Fruit fly (Drosophila melanogaster) whole organism, embryonic: ENCODE data around the gene Nse1.
A peak's percentile ranks its signal among the peaks of the same experiment; 100 is the strongest.

ENCODE experiments used
- Bteb2 ChIP-seq: fragments of 200-800 bp; sonication (Bioruptor generic); optimal IDR thresholded peaks from 2 replicates; lab custom pipeline; 2016; ENCODE audit warnings: missing biosample characterization, missing genetic modification characterization
- CG10147 ChIP-seq: fragments of 200-800 bp; sonication (Bioruptor generic); optimal IDR thresholded peaks from 2 replicates; lab custom pipeline; 2019; ENCODE audit warnings: missing biosample characterization, mild to moderate bottlenecking, missing genetic modification characterization, moderate library complexity
- CG10321 ChIP-seq: fragments of 200-800 bp; sonication (Bioruptor generic); IDR thresholded peaks from 2 replicates; pipeline ENCODE4 v1.3.6; 2022; ENCODE audit warnings: missing biosample characterization, missing genetic modification characterization
- CG10543 ChIP-seq: fragments of 200-800 bp; sonication (Bioruptor generic); optimal IDR thresholded peaks from 3 replicates; lab custom pipeline; 2017; ENCODE audit warnings: missing biosample characterization, mild to moderate bottlenecking, missing genetic modification characterization, moderate library complexity
- CG10959 ChIP-seq: fragments of 200-800 bp; sonication (Bioruptor generic); IDR thresholded peaks from 2 replicates; pipeline ENCODE4 v1.3.6; 2022; ENCODE audit warnings: missing biosample characterization, missing genetic modification characterization
- CG11398 ChIP-seq: fragments of 200-800 bp; sonication (Bioruptor generic); optimal IDR thresholded peaks from 2 replicates; lab custom pipeline; 2016; ENCODE audit warnings: missing biosample characterization, missing genetic modification characterization
- CG13287 ChIP-seq: fragments of 200-800 bp; sonication (Bioruptor generic); IDR thresholded peaks from 2 replicates; pipeline ENCODE4 v1.3.6; 2022; ENCODE audit warnings: missing biosample characterization, missing genetic modification characterization; ENCODE audit not compliant: partially characterized antibody
- CG14710 ChIP-seq: fragments of 200-800 bp; sonication (Bioruptor generic); optimal IDR thresholded peaks from 3 replicates; lab custom pipeline; 2019; ENCODE audit warnings: missing biosample characterization, mild to moderate bottlenecking, missing genetic modification characterization, moderate library complexity
- CG14860 ChIP-seq: fragments of 200-800 bp; sonication (Bioruptor generic); IDR thresholded peaks from 3 replicates; pipeline ENCODE4 v1.3.6; 2022; ENCODE audit warnings: missing biosample characterization, missing genetic modification characterization; ENCODE audit not compliant: partially characterized antibody
- CG1529 ChIP-seq: fragments of 200-800 bp; sonication (Bioruptor generic); optimal IDR thresholded peaks from 3 replicates; lab custom pipeline; 2018; ENCODE audit warnings: missing biosample characterization, missing genetic modification characterization
- CG17829 ChIP-seq: fragments of 200-800 bp; optimal IDR thresholded peaks from 2 replicates; lab custom pipeline; 2019; ENCODE audit warnings: missing biosample characterization, mild to moderate bottlenecking, missing genetic modification characterization, moderate library complexity
- CG17912 ChIP-seq: fragments of 200-800 bp; sonication (Bioruptor generic); optimal IDR thresholded peaks from 2 replicates; lab custom pipeline; 2018; ENCODE audit warnings: missing biosample characterization, mild to moderate bottlenecking, missing genetic modification characterization
- CG2712 ChIP-seq: fragments of 200-800 bp; optimal IDR thresholded peaks from 3 replicates; lab custom pipeline; 2019; ENCODE audit warnings: missing biosample characterization, mild to moderate bottlenecking, missing genetic modification characterization, moderate library complexity
- CG3065 ChIP-seq: fragments of 200-800 bp; sonication (Bioruptor generic); optimal IDR thresholded peaks from 2 replicates; lab custom pipeline; 2016; ENCODE audit warnings: missing biosample characterization, missing genetic modification characterization
- CG31224 ChIP-seq: fragments of 200-800 bp; sonication (Bioruptor generic); IDR thresholded peaks from 2 replicates; pipeline ENCODE4 v1.3.6; 2022; ENCODE audit warnings: missing biosample characterization, missing genetic modification characterization
- CG32532 ChIP-seq: fragments of 200-800 bp; sonication (Bioruptor generic); IDR thresholded peaks from 2 replicates; pipeline ENCODE4 v1.3.6; 2022; ENCODE audit warnings: missing biosample characterization, missing genetic modification characterization
- CG32772 ChIP-seq: fragments of 200-800 bp; sonication (Bioruptor generic); IDR thresholded peaks from 2 replicates; pipeline ENCODE4 v1.3.6; 2022; ENCODE audit warnings: missing biosample characterization, missing genetic modification characterization
- CG3407 ChIP-seq: fragments of 200-800 bp; sonication (Bioruptor generic); optimal IDR thresholded peaks from 2 replicates; lab custom pipeline; 2018; ENCODE audit warnings: missing biosample characterization, mild to moderate bottlenecking, missing genetic modification characterization
- CG34376 ChIP-seq: fragments of 200-800 bp; sonication (Bioruptor generic); optimal IDR thresholded peaks from 2 replicates; lab custom pipeline; 2018; ENCODE audit warnings: missing biosample characterization, mild to moderate bottlenecking, missing genetic modification characterization
- CG42726 ChIP-seq: fragments of 200-800 bp; sonication (Bioruptor generic); IDR thresholded peaks from 2 replicates; pipeline ENCODE4 v1.3.6; 2022; ENCODE audit warnings: missing biosample characterization, missing genetic modification characterization; ENCODE audit not compliant: partially characterized antibody
- CG4360 ChIP-seq: fragments of 200-800 bp; sonication (Bioruptor generic); IDR thresholded peaks from 2 replicates; pipeline ENCODE4 v1.3.6; 2022; ENCODE audit warnings: missing biosample characterization, missing genetic modification characterization
- CG4424 ChIP-seq: fragments of 200-800 bp; sonication (Bioruptor generic); optimal IDR thresholded peaks from 3 replicates; lab custom pipeline; 2016; ENCODE audit warnings: missing biosample characterization, missing genetic modification characterization
- CG4617 ChIP-seq: fragments of 200-800 bp; sonication (Bioruptor generic); optimal IDR thresholded peaks from 3 replicates; lab custom pipeline; 2016; ENCODE audit warnings: missing biosample characterization, missing genetic modification characterization, borderline replicate concordance
- CG4820 ChIP-seq: fragments of 200-800 bp; sonication (Bioruptor generic); optimal IDR thresholded peaks from 3 replicates; lab custom pipeline; 2016; ENCODE audit warnings: missing biosample characterization, missing genetic modification characterization
- CG6813 ChIP-seq: fragments of 200-800 bp; sonication (Bioruptor generic); optimal IDR thresholded peaks from 2 replicates; lab custom pipeline; 2017; ENCODE audit warnings: missing biosample characterization, missing genetic modification characterization, mild to moderate bottlenecking, moderate library complexity, missing genetic modification reagents
- CG7928 ChIP-seq: fragments of 200-800 bp; sonication (Bioruptor generic); optimal IDR thresholded peaks from 2 replicates; lab custom pipeline; 2017; ENCODE audit warnings: missing biosample characterization, mild to moderate bottlenecking, missing genetic modification characterization
- D ChIP-seq, 2 experiments: fragments of 200-800 bp in 1 of 2; fragments of >200 bp in 1 of 2; sonication (Bioruptor generic) in 1 of 2; optimal IDR thresholded peaks; 2 replicates in 1 of 2; 3 replicates in 1 of 2; lab custom pipeline; 2017; ENCODE audit warnings: mild to moderate bottlenecking in 1 of 2, missing biosample characterization in 1 of 2, missing genetic modification characterization in 1 of 2, missing genetic modification reagents in 1 of 2
- Doc3 ChIP-seq: fragments of 200-800 bp; sonication (Bioruptor generic); IDR thresholded peaks from 3 replicates; pipeline ENCODE4 v1.3.6; 2022; ENCODE audit warnings: missing biosample characterization, missing genetic modification characterization; ENCODE audit not compliant: partially characterized antibody
- ERR ChIP-seq: fragments of 200-800 bp; sonication (Bioruptor generic); optimal IDR thresholded peaks from 2 replicates; lab custom pipeline; 2016; ENCODE audit warnings: missing biosample characterization, missing genetic modification characterization
- Hey ChIP-seq: fragments of 200-800 bp; sonication (Bioruptor generic); optimal IDR thresholded peaks from 3 replicates; lab custom pipeline; 2018; ENCODE audit warnings: missing biosample characterization, mild to moderate bottlenecking, missing genetic modification characterization
- Lim3 ChIP-seq: fragments of 200-800 bp; sonication (Bioruptor generic); IDR thresholded peaks from 2 replicates; pipeline ENCODE4 v1.3.6; 2022; ENCODE audit warnings: missing biosample characterization, missing genetic modification characterization
- NK7.1 ChIP-seq: fragments of 200-800 bp; sonication (Bioruptor generic); optimal IDR thresholded peaks from 3 replicates; lab custom pipeline; 2016; ENCODE audit warnings: missing biosample characterization, missing genetic modification characterization
- Nf-YA ChIP-seq: fragments of 200-800 bp; sonication (Bioruptor generic); IDR thresholded peaks from 2 replicates; pipeline ENCODE4 v1.3.6; 2022; ENCODE audit warnings: missing biosample characterization, missing genetic modification characterization
- Side ChIP-seq: fragments of 200-800 bp; sonication (Bioruptor generic); optimal IDR thresholded peaks from 2 replicates; lab custom pipeline; 2016; ENCODE audit warnings: missing biosample characterization, missing genetic modification characterization
- Sry-β ChIP-seq: fragments of 200-800 bp; sonication (Bioruptor generic); optimal IDR thresholded peaks from 2 replicates; lab custom pipeline; 2018; ENCODE audit warnings: missing biosample characterization, mild to moderate bottlenecking, missing genetic modification characterization, moderate library complexity
- aop ChIP-seq: fragments of 200-800 bp; sonication (Bioruptor generic); IDR thresholded peaks from 2 replicates; pipeline ENCODE4 v1.3.6; 2022; ENCODE audit warnings: missing biosample characterization, missing genetic modification characterization
- cad ChIP-seq: fragments of >200 bp; optimal IDR thresholded peaks from 2 replicates; lab custom pipeline; 2017; ENCODE audit warnings: missing biosample characterization, missing genetic modification characterization
- crc ChIP-seq: fragments of 200-800 bp; sonication (Bioruptor generic); optimal IDR thresholded peaks from 2 replicates; lab custom pipeline; 2016; ENCODE audit warnings: missing biosample characterization, missing genetic modification characterization
- dmrt11E ChIP-seq: fragments of 200-800 bp; sonication (Bioruptor generic); optimal IDR thresholded peaks from 3 replicates; lab custom pipeline; 2018; ENCODE audit warnings: missing biosample characterization, mild to moderate bottlenecking, missing genetic modification characterization, moderate library complexity
- en ChIP-seq: fragments of 200-800 bp; sonication (Bioruptor generic); optimal IDR thresholded peaks from 2 replicates; lab custom pipeline; 2016; ENCODE audit warnings: missing biosample characterization, missing genetic modification characterization
- fd3F ChIP-seq: fragments of 200-800 bp; sonication (Bioruptor generic); optimal IDR thresholded peaks from 2 replicates; lab custom pipeline; 2018; ENCODE audit warnings: missing biosample characterization, mild to moderate bottlenecking, missing genetic modification characterization, moderate library complexity
- gsb-n ChIP-seq: fragments of 200-800 bp; sonication (Bioruptor generic); optimal IDR thresholded peaks from 3 replicates; lab custom pipeline; 2018; ENCODE audit warnings: missing biosample characterization, mild to moderate bottlenecking, missing genetic modification characterization
- insv ChIP-seq, 2 experiments: fragments of 200-800 bp; sonication (Bioruptor generic); optimal IDR thresholded peaks; 3 replicates each; lab custom pipeline; 2016 to 2018; ENCODE audit warnings: missing biosample characterization in 2 of 2, missing genetic modification characterization in 2 of 2
- inv ChIP-seq: fragments of 200-800 bp; sonication (Bioruptor generic); IDR thresholded peaks from 2 replicates; pipeline ENCODE4 v1.3.6; 2022; ENCODE audit warnings: missing biosample characterization, missing genetic modification characterization; ENCODE audit not compliant: partially characterized antibody
- kay ChIP-seq: fragments of 200-800 bp; sonication (Bioruptor generic); optimal IDR thresholded peaks from 2 replicates; lab custom pipeline; 2016; ENCODE audit warnings: missing biosample characterization, missing genetic modification characterization
- nerfin-1 ChIP-seq: fragments of 200-800 bp; sonication (Bioruptor generic); optimal IDR thresholded peaks from 3 replicates; lab custom pipeline; 2019; ENCODE audit warnings: missing biosample characterization, mild to moderate bottlenecking, missing genetic modification characterization, moderate library complexity
- sens ChIP-seq: fragments of 200-800 bp; sonication (Bioruptor generic); peaks from one replicate; lab custom pipeline; 2016; ENCODE audit warnings: missing biosample characterization, missing genetic modification characterization
- sob ChIP-seq: fragments of 200-800 bp; sonication (Bioruptor generic); IDR thresholded peaks from 2 replicates; pipeline ENCODE4 v1.3.6; 2022; ENCODE audit warnings: missing biosample characterization, missing genetic modification characterization
- zfh2 ChIP-seq: fragments of 200-800 bp; sonication (Bioruptor generic); optimal IDR thresholded peaks from 2 replicates; lab custom pipeline; 2016; ENCODE audit warnings: missing biosample characterization, missing genetic modification characterization

Gene Nse1

DNA sequence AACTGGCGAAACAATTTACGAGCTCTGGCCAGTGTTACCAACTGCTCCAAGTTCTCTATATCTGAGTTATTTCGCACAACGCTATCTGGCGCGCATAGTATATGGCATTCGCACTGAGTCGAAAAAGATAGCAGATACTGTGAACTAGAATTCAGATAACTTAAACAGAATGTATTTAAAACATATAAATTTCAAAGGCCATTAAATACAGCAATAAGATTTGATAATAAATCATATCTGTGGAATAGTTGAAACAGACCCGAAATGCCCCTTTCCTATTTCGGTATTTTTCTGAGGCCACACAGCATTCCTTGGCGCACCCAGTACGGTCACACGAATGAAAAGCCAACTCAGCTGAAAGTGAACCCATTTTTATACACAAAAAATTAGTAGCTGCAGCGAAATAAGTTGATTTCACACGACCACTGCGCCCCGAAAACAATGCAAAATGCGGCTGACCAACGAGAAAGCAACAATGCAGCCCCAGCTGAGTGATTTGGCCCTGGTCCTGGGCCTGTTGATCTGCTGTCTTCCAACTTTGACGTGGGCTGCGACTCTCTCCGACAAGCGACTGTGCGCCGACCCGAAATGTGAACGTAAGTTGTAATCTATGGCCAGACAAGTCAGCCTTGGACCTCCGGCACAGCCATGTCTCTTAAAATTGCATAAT, 28.2 kb downstream of the Nse1 start, which contains the start of the genes CG31635 and Tango1 (continued):
- TF ChIP-seq Nf-YA (GFP tag; lab: Robert Waterston, UW) (no peak), insv (GFP tag; optimal IDR thresholded peaks at IDR 0.05; lab: Kevin White, UChicago) (no peak), gsb-n (no peak), zfh2 (GFP tag; lab: Kevin White, UChicago) (no peak), fd3F (GFP tag; lab: Kevin White, UChicago) (no peak), CG4424 (GFP tag; lab: Kevin White, UChicago) (no peak), CG32772 (GFP tag; lab: Robert Waterston, UW) (no peak), ERR (GFP tag; lab: Kevin White, UChicago) (no peak), Sry-β (GFP tag; lab: Kevin White, UChicago) (no peak), CG14860 (no peak), NK7.1 (no peak), sens (GFP tag; lab: Kevin White, UChicago) (no peak), CG10543 (peak; percentile 31), aop (GFP tag; lab: Robert Waterston, UW) (no peak), CG6813 (GFP tag; lab: Kevin White, UChicago) (no peak), CG10321 (no peak), Lim3 (GFP tag; lab: Robert Waterston, UW) (no peak), CG17912 (GFP tag; lab: Kevin White, UChicago) (no peak), crc (peak; percentile 10), CG7928 (GFP tag; lab: Kevin White, UChicago) (peak; percentile 13), CG11398 (no peak), sob (GFP tag; lab: Robert Waterston, UW) (no peak), CG1529 (GFP tag; lab: Kevin White, UChicago) (no peak), CG10959 (GFP tag; lab: Robert Waterston, UW) (no peak), D (optimal IDR thresholded peaks at IDR 0.05; lab: Kevin White, UChicago) (no peak), D (GFP tag; optimal IDR thresholded peaks at IDR 0.05; lab: Kevin White, UChicago) (no peak), CG4617 (peak; percentile 68), CG10147 (no peak), dmrt11E (tag; lab: Kevin White, UChicago) (peak; percentile 10), CG17829 (tag; lab: Kevin White, UChicago) (peak; percentile 57), CG4360 (GFP tag; lab: Robert Waterston, UW) (no peak), Bteb2 (GFP tag; lab: Kevin White, UChicago) (no peak), CG4820 (GFP tag; lab: Kevin White, UChicago) (no peak), CG32532 (GFP tag; lab: Robert Waterston, UW) (no peak), CG3065 (no peak), en (GFP tag; lab: Kevin White, UChicago) (no peak), Doc3 (no peak), CG31224 (GFP tag; lab: Robert Waterston, UW) (no peak), CG14710 (peak; percentile 81), nerfin-1 (peak; percentile 46), cad (GFP tag; lab: Kevin White, UChicago) (no peak), inv (GFP tag; lab: Robert Waterston, UW) (no peak; the same call in 1 of the 2 replicates), Hey (no peak), CG3407 (GFP tag; lab: Kevin White, UChicago) (no peak), kay (GFP tag; lab: Kevin White, UChicago) (no peak), CG13287 (GFP tag; lab: Robert Waterston, UW) (peak; percentile 24; the same call in 1 of the 2 replicates), Side (GFP tag; lab: Kevin White, UChicago) (no peak), CG2712 (tag; lab: Kevin White, UChicago) (peak; percentile 33), CG34376 (GFP tag; lab: Kevin White, UChicago) (peak; percentile 4), CG42726 (no peak)
